Fruit fly (Drosophila melanogaster) whole organism, embryonic: ENCODE data around the gene Cpr62Ba.

Experiments
- Ada2b ChIP-seq: fragments of 200-800 bp; sonication (Bioruptor generic); IDR thresholded peaks from 2 replicates; pipeline ENCODE4 v1.3.6; 2022; ENCODE audit warnings: missing biosample characterization, missing genetic modification characterization
- CG10267 ChIP-seq: fragments of 200-800 bp; sonication (Bioruptor generic); optimal IDR thresholded peaks from 2 replicates; lab custom pipeline; 2018; ENCODE audit warnings: missing biosample characterization, mild to moderate bottlenecking, missing genetic modification characterization, moderate library complexity
- CG10274 ChIP-seq: fragments of 200-800 bp; sonication (Bioruptor generic); optimal IDR thresholded peaks from 3 replicates; lab custom pipeline; 2017; ENCODE audit warnings: missing biosample characterization, mild to moderate bottlenecking, missing genetic modification characterization
- CG12104 ChIP-seq: fragments of 200-800 bp; sonication (Bioruptor generic); optimal IDR thresholded peaks from 3 replicates; lab custom pipeline; 2016; ENCODE audit warnings: missing biosample characterization, missing genetic modification characterization
- CG12299 ChIP-seq: fragments of 200-800 bp; sonication (Bioruptor generic); optimal IDR thresholded peaks from 2 replicates; lab custom pipeline; 2018; ENCODE audit warnings: missing biosample characterization, mild to moderate bottlenecking, missing genetic modification characterization
- CG12391 ChIP-seq: fragments of 200-800 bp; sonication (Bioruptor generic); optimal IDR thresholded peaks from 3 replicates; lab custom pipeline; 2018; ENCODE audit warnings: missing biosample characterization, mild to moderate bottlenecking, missing genetic modification characterization, moderate library complexity
- CG14710 ChIP-seq: fragments of 200-800 bp; sonication (Bioruptor generic); optimal IDR thresholded peaks from 3 replicates; lab custom pipeline; 2019; ENCODE audit warnings: missing biosample characterization, mild to moderate bottlenecking, missing genetic modification characterization, moderate library complexity
- CG15011 ChIP-seq: fragments of 200-800 bp; sonication (Bioruptor generic); optimal IDR thresholded peaks from 3 replicates; lab custom pipeline; 2018; ENCODE audit warnings: missing biosample characterization, mild to moderate bottlenecking, missing genetic modification characterization
- CG17829 ChIP-seq: fragments of 200-800 bp; optimal IDR thresholded peaks from 2 replicates; lab custom pipeline; 2019; ENCODE audit warnings: missing biosample characterization, mild to moderate bottlenecking, missing genetic modification characterization, moderate library complexity
- CG17912 ChIP-seq: fragments of 200-800 bp; sonication (Bioruptor generic); optimal IDR thresholded peaks from 2 replicates; lab custom pipeline; 2018; ENCODE audit warnings: missing biosample characterization, mild to moderate bottlenecking, missing genetic modification characterization
- CG2712 ChIP-seq: fragments of 200-800 bp; optimal IDR thresholded peaks from 3 replicates; lab custom pipeline; 2019; ENCODE audit warnings: missing biosample characterization, mild to moderate bottlenecking, missing genetic modification characterization, moderate library complexity
- CG30020 ChIP-seq: fragments of 200-800 bp; optimal IDR thresholded peaks from 2 replicates; lab custom pipeline; 2019; ENCODE audit warnings: missing biosample characterization, mild to moderate bottlenecking, missing genetic modification characterization, moderate library complexity
- CG31224 ChIP-seq: fragments of 200-800 bp; sonication (Bioruptor generic); IDR thresholded peaks from 2 replicates; pipeline ENCODE4 v1.3.6; 2022; ENCODE audit warnings: missing biosample characterization, missing genetic modification characterization
- CG31441 ChIP-seq: fragments of 200-800 bp; sonication (Bioruptor generic); IDR thresholded peaks from 2 replicates; pipeline ENCODE4 v1.3.6; 2022; ENCODE audit warnings: missing biosample characterization, missing genetic modification characterization
- CG33213 ChIP-seq: fragments of 200-800 bp; sonication (Bioruptor generic); optimal IDR thresholded peaks from 3 replicates; lab custom pipeline; 2016; ENCODE audit warnings: missing biosample characterization, missing genetic modification characterization
- CG34376 ChIP-seq: fragments of 200-800 bp; sonication (Bioruptor generic); optimal IDR thresholded peaks from 2 replicates; lab custom pipeline; 2018; ENCODE audit warnings: missing biosample characterization, mild to moderate bottlenecking, missing genetic modification characterization
- CG3995 ChIP-seq: fragments of 200-800 bp; sonication (Bioruptor generic); optimal IDR thresholded peaks from 3 replicates; lab custom pipeline; 2016; ENCODE audit warnings: missing biosample characterization, missing genetic modification characterization
- CG43689 ChIP-seq: fragments of 200-800 bp; sonication (Bioruptor generic); IDR thresholded peaks from 2 replicates; pipeline ENCODE4 v1.3.6; 2022; ENCODE audit warnings: missing biosample characterization, missing genetic modification characterization
- CG6254 ChIP-seq: fragments of 200-800 bp; sonication (Bioruptor generic); optimal IDR thresholded peaks from 3 replicates; lab custom pipeline; 2017; ENCODE audit warnings: mild to moderate bottlenecking, missing biosample characterization, missing genetic modification reagents, missing genetic modification characterization
- CG6272 ChIP-seq: fragments of 200-800 bp; sonication (Bioruptor generic); IDR thresholded peaks from 2 replicates; pipeline ENCODE4 v1.3.6; 2022; ENCODE audit warnings: missing biosample characterization, missing genetic modification characterization
- CG7271 ChIP-seq: fragments of 200-800 bp; sonication (Bioruptor generic); optimal IDR thresholded peaks from 2 replicates; lab custom pipeline; 2018; ENCODE audit warnings: missing biosample characterization, mild to moderate bottlenecking, missing genetic modification characterization, moderate library complexity
- CG7839 ChIP-seq: fragments of 200-800 bp; sonication (Bioruptor generic); optimal IDR thresholded peaks from 3 replicates; lab custom pipeline; 2018; ENCODE audit warnings: missing biosample characterization, mild to moderate bottlenecking, missing genetic modification characterization, moderate library complexity
- CG7928 ChIP-seq: fragments of 200-800 bp; sonication (Bioruptor generic); optimal IDR thresholded peaks from 2 replicates; lab custom pipeline; 2017; ENCODE audit warnings: missing biosample characterization, mild to moderate bottlenecking, missing genetic modification characterization
- CTCF ChIP-seq: fragments of 200-800 bp; sonication (Bioruptor generic); optimal IDR thresholded peaks from 2 replicates; lab custom pipeline; 2017; ENCODE audit warnings: missing biosample characterization, mild to moderate bottlenecking, missing genetic modification characterization, moderate library complexity
- Fer1 ChIP-seq: fragments of 200-800 bp; sonication (Bioruptor generic); optimal IDR thresholded peaks from 2 replicates; lab custom pipeline; 2017; ENCODE audit warnings: missing biosample characterization, mild to moderate bottlenecking, missing genetic modification characterization
- Hr3 ChIP-seq: fragments of 200-800 bp; sonication (Bioruptor generic); optimal IDR thresholded peaks from 3 replicates; lab custom pipeline; 2016; ENCODE audit warnings: missing biosample characterization, missing genetic modification characterization
- Lhr ChIP-seq: fragments of 200-800 bp; sonication (Bioruptor generic); optimal IDR thresholded peaks from 3 replicates; lab custom pipeline; 2017; ENCODE audit warnings: mild to moderate bottlenecking, missing biosample characterization, missing genetic modification reagents, missing genetic modification characterization
- MESR4 ChIP-seq: fragments of 200-800 bp; sonication (Bioruptor generic); optimal IDR thresholded peaks from 2 replicates; lab custom pipeline; 2018; ENCODE audit warnings: missing biosample characterization, mild to moderate bottlenecking, missing genetic modification characterization, moderate library complexity
- Max ChIP-seq: fragments of 200-800 bp; sonication (Bioruptor generic); optimal IDR thresholded peaks from 2 replicates; lab custom pipeline; 2016; ENCODE audit warnings: missing biosample characterization, mild to moderate bottlenecking, missing genetic modification characterization
- Med ChIP-seq: fragments of 200-800 bp; sonication (Bioruptor generic); peaks from one replicate; lab custom pipeline; 2016; ENCODE audit warnings: missing biosample characterization, missing genetic modification characterization, mild to moderate bottlenecking, inconsistent platforms, moderate library complexity
- NC2β ChIP-seq: fragments of 200-800 bp; sonication (Bioruptor generic); optimal IDR thresholded peaks from 2 replicates; lab custom pipeline; 2016; ENCODE audit warnings: missing biosample characterization, missing genetic modification characterization
- Nf-YB ChIP-seq: fragments of 200-800 bp; sonication (Bioruptor generic); optimal IDR thresholded peaks from 3 replicates; lab custom pipeline; 2019; ENCODE audit warnings: missing biosample characterization, mild to moderate bottlenecking, missing genetic modification characterization, moderate library complexity
- Ptx1 ChIP-seq: fragments of 200-800 bp; sonication (Bioruptor generic); IDR thresholded peaks from 2 replicates; pipeline ENCODE4 v1.3.6; 2022; ENCODE audit warnings: missing biosample characterization, missing genetic modification characterization
- Rfx ChIP-seq: fragments of 200-800 bp; sonication (Bioruptor generic); IDR thresholded peaks from 2 replicates; pipeline ENCODE4 v1.3.6; 2022; ENCODE audit warnings: missing biosample characterization, missing genetic modification characterization
- Scr ChIP-seq: fragments of 200-800 bp; sonication (Bioruptor generic); IDR thresholded peaks from 2 replicates; pipeline ENCODE4 v1.3.6; 2022; ENCODE audit warnings: missing biosample characterization, missing genetic modification characterization; ENCODE audit not compliant: partially characterized antibody
- TFAM ChIP-seq: fragments of 200-800 bp; sonication (Bioruptor generic); optimal IDR thresholded peaks from 2 replicates; lab custom pipeline; 2017; ENCODE audit warnings: missing biosample characterization, missing genetic modification characterization, inconsistent platforms
- crp ChIP-seq, 2 experiments: fragments of 200-800 bp; sonication (Bioruptor generic); optimal IDR thresholded peaks; 2 replicates in 1 of 2; 3 replicates in 1 of 2; lab custom pipeline; 2017; ENCODE audit warnings: missing biosample characterization in 2 of 2, missing genetic modification characterization in 2 of 2, mild to moderate bottlenecking in 1 of 2, moderate library complexity in 1 of 2
- dpn ChIP-seq, 2 experiments: fragments of 200-800 bp; sonication (Bioruptor generic); optimal IDR thresholded peaks; 3 replicates each; lab custom pipeline; 2016; ENCODE audit warnings: missing biosample characterization in 2 of 2, missing genetic modification characterization in 2 of 2
- fd3F ChIP-seq: fragments of 200-800 bp; sonication (Bioruptor generic); optimal IDR thresholded peaks from 2 replicates; lab custom pipeline; 2018; ENCODE audit warnings: missing biosample characterization, mild to moderate bottlenecking, missing genetic modification characterization, moderate library complexity
- grau ChIP-seq: fragments of 200-800 bp; optimal IDR thresholded peaks from 3 replicates; lab custom pipeline; 2019; ENCODE audit warnings: missing biosample characterization, mild to moderate bottlenecking, missing genetic modification characterization, moderate library complexity
- lilli ChIP-seq: fragments of 200-800 bp; sonication (Bioruptor generic); optimal IDR thresholded peaks from 3 replicates; lab custom pipeline; 2016; ENCODE audit warnings: missing biosample characterization, missing genetic modification characterization
- nerfin-1 ChIP-seq: fragments of 200-800 bp; sonication (Bioruptor generic); optimal IDR thresholded peaks from 3 replicates; lab custom pipeline; 2019; ENCODE audit warnings: missing biosample characterization, mild to moderate bottlenecking, missing genetic modification characterization, moderate library complexity
- nmo ChIP-seq: fragments of 200-800 bp; sonication (Bioruptor generic); optimal IDR thresholded peaks from 2 replicates; lab custom pipeline; 2018; ENCODE audit warnings: missing biosample characterization, mild to moderate bottlenecking, missing genetic modification characterization, moderate library complexity
- nom ChIP-seq: fragments of 200-800 bp; sonication (Bioruptor generic); optimal IDR thresholded peaks from 2 replicates; lab custom pipeline; 2017; ENCODE audit warnings: missing biosample characterization, missing genetic modification characterization, mild to moderate bottlenecking, moderate library complexity, missing genetic modification reagents
- otp ChIP-seq: fragments of 200-800 bp; sonication (Bioruptor generic); IDR thresholded peaks from 3 replicates; pipeline ENCODE4, ENCODE4 v1.3.6; 2022; ENCODE audit warnings: missing biosample characterization, missing genetic modification characterization
- pan ChIP-seq, 4 experiments: fragments of >200 bp in 3 of 4; fragments of 200-800 bp in 1 of 4; sonication (Bioruptor generic) in 1 of 4; optimal IDR thresholded peaks in 3 of 4; IDR thresholded peaks in 1 of 4; 2 replicates each; pipeline versions ENCODE4 v1.3.6 to Lab custom; 2017 to 2022; ENCODE audit warnings: missing biosample characterization in 2 of 4, missing genetic modification characterization in 2 of 4, mixed read lengths in 1 of 4
- psq ChIP-seq: fragments of 200-800 bp; sonication (Bioruptor generic); optimal IDR thresholded peaks from 2 replicates; lab custom pipeline; 2017; ENCODE audit warnings: missing biosample characterization, missing genetic modification characterization
- pzg ChIP-seq: fragments of 200-800 bp; sonication (Bioruptor generic); optimal IDR thresholded peaks from 3 replicates; lab custom pipeline; 2018; ENCODE audit warnings: missing biosample characterization, mild to moderate bottlenecking, missing genetic modification characterization, moderate library complexity
- sqz ChIP-seq: fragments of 200-800 bp; sonication (Bioruptor generic); optimal IDR thresholded peaks from 3 replicates; lab custom pipeline; 2018; ENCODE audit warnings: missing biosample characterization, mild to moderate bottlenecking, missing genetic modification characterization
- stwl ChIP-seq: fragments of 200-800 bp; sonication (Bioruptor generic); optimal IDR thresholded peaks from 3 replicates; lab custom pipeline; 2018; ENCODE audit warnings: missing biosample characterization, mild to moderate bottlenecking, missing genetic modification characterization, moderate library complexity

Cpr62Ba gene

dm6 chr3L:1802802-1803201 lies 28.8 kb downstream of the Cpr62Ba start, which contains the start of the genes JTBR and CG42676 (continued):
- no peak for TF ChIP-seq Ada2b
- peak; percentile 35 for TF ChIP-seq CG17829 (tag; lab: Kevin White, UChicago)
- TF ChIP-seq NC2β = peak; percentile 16
- TF ChIP-seq CG6254 (GFP tag; lab: Kevin White, UChicago) = no peak
- TF ChIP-seq nmo (GFP tag; lab: Kevin White, UChicago) = peak; percentile 54
- no peak for TF ChIP-seq CG10274 (GFP tag; lab: Kevin White, UChicago)
- TF ChIP-seq sqz (GFP tag; lab: Kevin White, UChicago) = no peak
- TF ChIP-seq CG12299 (tag; lab: Kevin White, UChicago) = no peak
- peak; percentile 14 for TF ChIP-seq CTCF (GFP tag; lab: Kevin White, UChicago)
- TF ChIP-seq CG43689 (GFP tag; lab: Robert Waterston, UW) = no peak
- peak; percentile 29 for TF ChIP-seq grau
- peak; percentile 23 for TF ChIP-seq lilli (GFP tag; lab: Kevin White, UChicago)
- TF ChIP-seq Max (GFP tag; lab: Kevin White, UChicago) = peak; percentile 33
- no peak for TF ChIP-seq Hr3 (GFP tag; lab: Kevin White, UChicago)
- no peak for TF ChIP-seq CG7928
- TF ChIP-seq CG14710 (tag; lab: Kevin White, UChicago) = peak; percentile 93
- no peak for TF ChIP-seq CG7271 (tag; lab: Kevin White, UChicago)
- TF ChIP-seq TFAM (GFP tag; lab: Kevin White, UChicago) = no peak
- peak; percentile 2 for TF ChIP-seq CG3995
- peak in 1 of 2 experiments; percentile 52 for TF ChIP-seq crp (GFP tag; optimal IDR thresholded peaks at IDR 0.05; lab: Kevin White, UChicago)
- no peak for TF ChIP-seq CG31224
- peak; percentile 75 for TF ChIP-seq Lhr (GFP tag; lab: Kevin White, UChicago)
- peak; percentile 75 for TF ChIP-seq stwl (tag; lab: Kevin White, UChicago)
- peak; percentile 65 for TF ChIP-seq pzg
- no peak for TF ChIP-seq CG15011
- no peak for TF ChIP-seq CG6272 (GFP tag; lab: Robert Waterston, UW)
- peak; percentile 25 for TF ChIP-seq CG30020
- TF ChIP-seq Scr (GFP tag; lab: Robert Waterston, UW) = peak; percentile 52
- no peak for TF ChIP-seq fd3F (GFP tag; lab: Kevin White, UChicago)
- TF ChIP-seq MESR4 (GFP tag; lab: Kevin White, UChicago) = peak; percentile 16
- TF ChIP-seq CG2712 = peak; percentile 52
- peak; percentile 19 for TF ChIP-seq CG33213 (GFP tag; lab: Kevin White, UChicago)
- no peak for TF ChIP-seq otp (GFP tag; lab: Robert Waterston, UW)
- TF ChIP-seq psq = peak; percentile 99
- peak; percentile 67 for TF ChIP-seq CG12391 (tag; lab: Kevin White, UChicago)
- no peak for TF ChIP-seq Nf-YB
- TF ChIP-seq CG7839 (tag; lab: Kevin White, UChicago) = no peak
- TF ChIP-seq CG34376 (GFP tag; lab: Kevin White, UChicago) = peak; percentile 29
- peak; percentile 35 for TF ChIP-seq Fer1 (GFP tag; lab: Kevin White, UChicago)
- TF ChIP-seq CG12104 (GFP tag; lab: Kevin White, UChicago) = peak; percentile 19
- TF ChIP-seq Med (GFP tag; lab: Kevin White, UChicago) = peak; percentile 81
- no peak for TF ChIP-seq nom
- peak; percentile 24 for TF ChIP-seq nerfin-1 (tag; lab: Kevin White, UChicago)
- no peak for TF ChIP-seq Rfx (GFP tag; lab: Robert Waterston, UW)
- peak; percentile 53 for TF ChIP-seq CG10267 (tag; lab: Kevin White, UChicago)
- TF ChIP-seq dpn (GFP tag; optimal IDR thresholded peaks at IDR 0.05; lab: Kevin White, UChicago) = peak in 1 of 2 experiments; percentile 30
- TF ChIP-seq CG17912 (GFP tag; lab: Kevin White, UChicago) = no peak
- no peak for TF ChIP-seq Ptx1
- no peak for TF ChIP-seq CG31441 (GFP tag; lab: Robert Waterston, UW)
- no peak for TF ChIP-seq pan (optimal IDR thresholded peaks at IDR 0.05; lab: Kevin White, UChicago)
- no peak for TF ChIP-seq pan (GFP tag; optimal IDR thresholded peaks at IDR 0.05 in 1 of 2, IDR thresholded peaks at IDR 0.05 in 1 of 2)
